Fruit fly (Drosophila melanogaster) whole organism, embryonic: ENCODE measurements around the gene Ilp6.

ENCODE experiments used
- Ada2b ChIP-seq: fragments of 200-800 bp; sonication (Bioruptor generic); IDR thresholded peaks from 2 replicates; pipeline ENCODE4 v1.3.6; 2022; ENCODE audit warnings: missing biosample characterization, missing genetic modification characterization
- CG11560 ChIP-seq: fragments of 200-800 bp; sonication (Bioruptor generic); IDR thresholded peaks from 3 replicates; pipeline ENCODE4 v1.3.6; 2022; ENCODE audit warnings: missing biosample characterization, missing genetic modification characterization
- CG14860 ChIP-seq: fragments of 200-800 bp; sonication (Bioruptor generic); IDR thresholded peaks from 3 replicates; pipeline ENCODE4 v1.3.6; 2022; ENCODE audit warnings: missing biosample characterization, missing genetic modification characterization; ENCODE audit not compliant: partially characterized antibody
- CG3065 ChIP-seq: fragments of 200-800 bp; sonication (Bioruptor generic); optimal IDR thresholded peaks from 2 replicates; lab custom pipeline; 2016; ENCODE audit warnings: missing biosample characterization, missing genetic modification characterization
- CG31441 ChIP-seq: fragments of 200-800 bp; sonication (Bioruptor generic); IDR thresholded peaks from 2 replicates; pipeline ENCODE4 v1.3.6; 2022; ENCODE audit warnings: missing biosample characterization, missing genetic modification characterization
- CG8478 ChIP-seq: fragments of >200 bp; optimal IDR thresholded peaks from 2 replicates; lab custom pipeline; 2018
- Hand ChIP-seq: fragments of 200-800 bp; sonication (Bioruptor generic); optimal IDR thresholded peaks from 2 replicates; lab custom pipeline; 2017; ENCODE audit warnings: mild to moderate bottlenecking, missing biosample characterization, missing genetic modification reagents, missing genetic modification characterization
- Side ChIP-seq: fragments of 200-800 bp; sonication (Bioruptor generic); optimal IDR thresholded peaks from 2 replicates; lab custom pipeline; 2016; ENCODE audit warnings: missing biosample characterization, missing genetic modification characterization
- ase ChIP-seq: fragments of 200-800 bp; sonication (Bioruptor generic); IDR thresholded peaks from 3 replicates; pipeline ENCODE4 v1.3.6; 2022; ENCODE audit warnings: missing biosample characterization, missing genetic modification characterization
- btn ChIP-seq: fragments of 200-800 bp; sonication (Bioruptor generic); optimal IDR thresholded peaks from 2 replicates; lab custom pipeline; 2016; ENCODE audit warnings: missing biosample characterization, missing genetic modification characterization
- ci ChIP-seq: fragments of 200-800 bp; sonication (Bioruptor generic); IDR thresholded peaks from 3 replicates; pipeline ENCODE4 v1.3.6; 2022; ENCODE audit warnings: missing biosample characterization, missing genetic modification characterization
- nau ChIP-seq: fragments of 200-800 bp; sonication (Bioruptor generic); optimal IDR thresholded peaks from 3 replicates; lab custom pipeline; 2017; ENCODE audit warnings: missing biosample characterization, mild to moderate bottlenecking, missing genetic modification characterization, missing genetic modification reagents
- ttk ChIP-seq: fragments of 200-800 bp; sonication (Bioruptor generic); IDR thresholded peaks from 2 replicates; pipeline ENCODE4 v2.1.2; 2022; ENCODE audit warnings: missing biosample characterization, missing genetic modification characterization
- usp ChIP-seq: fragments of >200 bp; optimal IDR thresholded peaks from 2 replicates; lab custom pipeline; 2017; ENCODE audit warnings: missing biosample characterization, missing genetic modification characterization

dm6 chrX:2317347-2317832 is 17.1 kb downstream of the Ilp6 start:
- no peak for TF ChIP-seq CG11560 (tag; lab: Robert Waterston, UW)
- TF ChIP-seq CG31441 = no peak
- TF ChIP-seq CG14860 (GFP tag; lab: Robert Waterston, UW) = no peak
- no peak for TF ChIP-seq ase (GFP tag; lab: Robert Waterston, UW)
- TF ChIP-seq usp (GFP tag; lab: Kevin White, UChicago) = no peak
- no peak for TF ChIP-seq CG3065 (GFP tag; lab: Kevin White, UChicago)
- no peak for TF ChIP-seq Side (GFP tag; lab: Kevin White, UChicago)
- TF ChIP-seq btn = no peak
- peak; percentile 28 for TF ChIP-seq Hand (GFP tag; lab: Kevin White, UChicago)
- TF ChIP-seq CG8478 (lab: Kevin White, UChicago) = no peak
- peak; percentile 61; the same call in 2 of the 3 replicates for TF ChIP-seq ci (GFP tag; lab: Robert Waterston, UW)
- peak; percentile 78 for TF ChIP-seq nau (GFP tag; lab: Kevin White, UChicago)
- TF ChIP-seq Ada2b = no peak
- TF ChIP-seq ttk (GFP tag; lab: Robert Waterston, UW) = no peak
